Fruit fly (Drosophila melanogaster) whole organism, wandering third instar larva: ENCODE results near the gene Cenp-C.

ENCODE experiments used
- CG32264 ChIP-seq: fragments of 200-800 bp; sonication (Bioruptor generic); optimal IDR thresholded peaks from 2 replicates; lab custom pipeline; 2016; ENCODE audit warnings: missing biosample characterization, missing genetic modification characterization
- CrebA ChIP-seq: fragments of 200-800 bp; sonication (Bioruptor generic); optimal IDR thresholded peaks from 2 replicates; lab custom pipeline; 2016; ENCODE audit warnings: missing biosample characterization, mild to moderate bottlenecking, missing genetic modification characterization, borderline replicate concordance
- HLH106 ChIP-seq: fragments of 200-800 bp; optimal IDR thresholded peaks from 3 replicates; lab custom pipeline; 2019; ENCODE audit warnings: missing biosample characterization, mild to moderate bottlenecking, missing genetic modification characterization, moderate library complexity
- Hr78 ChIP-seq: fragments of >200 bp; optimal IDR thresholded peaks from 2 replicates; lab custom pipeline; 2017; ENCODE audit warnings: missing biosample characterization, missing genetic modification characterization
- Myc ChIP-seq: fragments of >200 bp; optimal IDR thresholded peaks from 2 replicates; lab custom pipeline; 2017
- brk ChIP-seq: fragments of 200-800 bp; sonication (Bioruptor generic); optimal IDR thresholded peaks from 2 replicates; lab custom pipeline; 2016; ENCODE audit warnings: missing biosample characterization, mild to moderate bottlenecking, missing genetic modification characterization
- dl ChIP-seq, 2 experiments: fragments of 175-275, 200-275 bp in 1 of 2; fragments of 200-275 bp in 1 of 2; sonication (Bioruptor generic); optimal IDR thresholded peaks; lab custom pipeline; 2018; ENCODE audit warnings: mild to moderate bottlenecking in 2 of 2, missing biosample characterization in 2 of 2, missing genetic modification characterization in 2 of 2, moderate library complexity in 2 of 2; ENCODE audit not compliant: partially characterized antibody in 2 of 2, insufficient read depth in 1 of 2
- h ChIP-seq: fragments of 200-800 bp; sonication (Bioruptor generic); optimal IDR thresholded peaks from 3 replicates; lab custom pipeline; 2016; ENCODE audit warnings: missing biosample characterization, mild to moderate bottlenecking, missing genetic modification characterization
- usp ChIP-seq: fragments of >200 bp; optimal IDR thresholded peaks from 2 replicates; lab custom pipeline; 2017; ENCODE audit warnings: missing biosample characterization, missing genetic modification characterization

DNA sequence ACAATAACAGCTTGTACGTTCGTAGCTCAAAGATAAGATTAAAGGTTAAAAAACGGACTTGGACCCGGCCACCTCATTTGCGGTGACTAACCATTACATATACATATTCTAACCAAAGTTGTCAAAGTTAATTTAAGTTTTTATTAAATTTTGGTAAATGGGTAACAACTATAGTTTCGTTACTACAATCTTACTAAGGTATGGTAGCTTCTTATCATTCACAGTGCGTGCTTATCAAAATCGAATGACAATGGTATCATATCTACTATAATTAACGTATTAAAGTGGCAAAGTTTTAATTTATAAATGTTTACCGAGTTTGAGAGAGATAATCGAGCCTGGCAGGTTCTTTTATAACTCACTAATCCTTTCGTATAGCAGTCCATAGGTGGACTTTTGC is 44.7 kb upstream of the Cenp-C start:
- no peak for TF ChIP-seq brk (GFP tag; lab: Kevin White, UChicago)
- no peak for TF ChIP-seq dl (GFP tag; optimal IDR thresholded peaks at IDR 0.05; lab: Kevin White, UChicago; ENCODE audit: insufficient read depth in 1 of 2, partially characterized antibody in 2 of 2)
- TF ChIP-seq h (GFP tag; lab: Kevin White, UChicago) = no peak
- no peak for TF ChIP-seq Myc
- no peak for TF ChIP-seq Hr78
- TF ChIP-seq CG32264 = no peak
- TF ChIP-seq HLH106 (tag; lab: Kevin White, UChicago) = no peak
- TF ChIP-seq usp (GFP tag; lab: Kevin White, UChicago) = no peak
- no peak for TF ChIP-seq CrebA (GFP tag; lab: Kevin White, UChicago)
